Fruit fly (Drosophila melanogaster): ENCODE measurements around the gene CG5790.

- peak; percentile 36 for TF ChIP-seq CG14655 (GFP tag; optimal IDR thresholded peaks at IDR 0.05)
- no peak for TF ChIP-seq rn (GFP tag; IDR thresholded peaks at IDR 0.05)
Measured at dm6 chr2L:18333831-18334437, 39.3 kb downstream of the CG5790 start.

All from whole organism, pupa.